Worm (Caenorhabditis elegans) whole organism, young adult: Measurements from ENCODE around the gene R07E5.4.

ENCODE experiments used
- F23B12.7 ChIP-seq: sonication (generic microtip); optimal IDR thresholded peaks from 2 replicates; lab custom pipeline; 2017; ENCODE audit warnings: missing genetic modification characterization, mild to moderate bottlenecking, missing compliant biosample characterization, antibody characterized with exemption, moderate library complexity; ENCODE audit not compliant: insufficient read depth
- ceh-27 ChIP-seq: fragments of 200-800 bp; sonication (Bioruptor generic); optimal IDR thresholded peaks from 2 replicates; lab custom pipeline; 2018; ENCODE audit warnings: mild to moderate bottlenecking, missing genetic modification characterization, moderate library complexity, missing compliant biosample characterization
- him-1 ChIP-seq: sonication (generic microtip); optimal IDR thresholded peaks from 2 replicates; lab custom pipeline; 2016; ENCODE audit warnings: missing genotype, missing genetic modification reagents, missing genetic modification characterization, missing compliant biosample characterization
- hlh-12 ChIP-seq: sonication (generic microtip); optimal IDR thresholded peaks from 2 replicates; lab custom pipeline; 2016; ENCODE audit warnings: missing genetic modification characterization, missing compliant biosample characterization
- let-607 ChIP-seq, 2 experiments: fragments of 200-800 bp in 1 of 2; sonication (Bioruptor generic) in 1 of 2; sonication (generic microtip) in 1 of 2; optimal IDR thresholded peaks; 2 replicates each; lab custom pipeline; 2016 to 2018; ENCODE audit warnings: mild to moderate bottlenecking in 2 of 2, missing compliant biosample characterization in 2 of 2, missing genetic modification characterization in 2 of 2, moderate library complexity in 2 of 2, missing genotype in 1 of 2
- lin-35 ChIP-seq, 3 experiments: fragments of 150-350 bp in 2 of 3; sonication (generic microtip) in 1 of 3; optimal IDR thresholded peaks; 2 replicates each; lab custom pipeline; 2014 to 2018; ENCODE audit warnings: missing biosample characterization in 3 of 3, missing genetic modification characterization in 3 of 3, missing genetic modification reagents in 3 of 3
- lin-40 ChIP-seq: sonication (generic microtip); optimal IDR thresholded peaks from 2 replicates; lab custom pipeline; 2016; ENCODE audit warnings: missing genetic modification characterization, mild to moderate bottlenecking, missing compliant biosample characterization, missing genotype, missing genetic modification reagents
- madf-10 ChIP-seq: sonication (generic microtip); optimal IDR thresholded peaks from 2 replicates; lab custom pipeline; 2016; ENCODE audit warnings: mild to moderate bottlenecking, missing genetic modification characterization, missing compliant biosample characterization
- mes-4 ChIP-seq: sonication (generic microtip); optimal IDR thresholded peaks from 2 replicates; lab custom pipeline; 2016; ENCODE audit warnings: missing genotype, missing genetic modification characterization, missing compliant biosample characterization

DNA sequence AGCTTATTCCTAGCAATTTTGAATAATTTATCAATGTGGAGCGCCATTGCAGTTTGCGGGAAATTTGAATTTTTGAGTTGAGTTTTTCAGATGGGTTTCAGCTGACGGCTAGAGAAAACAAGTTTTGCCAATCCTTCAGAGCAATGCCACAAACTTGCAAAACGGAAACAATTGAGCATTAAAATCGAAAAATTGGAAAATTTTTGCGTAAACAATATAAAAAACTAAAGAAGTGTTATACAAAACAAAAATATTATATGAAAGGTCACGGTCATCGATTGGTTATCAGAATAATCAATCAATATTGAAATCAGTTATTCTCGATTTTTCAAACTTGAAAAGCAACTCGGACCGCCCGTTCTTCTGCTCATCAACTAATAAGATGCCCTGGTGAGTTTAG, 6.5 kb downstream of the R07E5.4 start, which contains the start of gene R07E5.15:
- TF ChIP-seq him-1 (tag; lab: Kevin White, UChicago), result no peak
- no peak for TF ChIP-seq F23B12.7 (tag; lab: Kevin White, UChicago)
- no peak for TF ChIP-seq hlh-12 (tag; lab: Kevin White, UChicago)
- TF ChIP-seq let-607 (tag; optimal IDR thresholded peaks at IDR 0.05; lab: Kevin White, UChicago), result no peak
- TF ChIP-seq mes-4 (tag; lab: Kevin White, UChicago), result no peak
- TF ChIP-seq madf-10 (tag; lab: Kevin White, UChicago), result no peak
- TF ChIP-seq ceh-27 (GFP tag; lab: Kevin White, UChicago), result no peak
- no peak for TF ChIP-seq lin-35 (GFP tag; optimal IDR thresholded peaks at IDR 0.05; lab: Kevin White, UChicago)
- no peak for TF ChIP-seq lin-40 (tag; lab: Kevin White, UChicago)
